Fruit fly (Drosophila melanogaster): Measurements from ENCODE around the gene Smr.

DNA sequence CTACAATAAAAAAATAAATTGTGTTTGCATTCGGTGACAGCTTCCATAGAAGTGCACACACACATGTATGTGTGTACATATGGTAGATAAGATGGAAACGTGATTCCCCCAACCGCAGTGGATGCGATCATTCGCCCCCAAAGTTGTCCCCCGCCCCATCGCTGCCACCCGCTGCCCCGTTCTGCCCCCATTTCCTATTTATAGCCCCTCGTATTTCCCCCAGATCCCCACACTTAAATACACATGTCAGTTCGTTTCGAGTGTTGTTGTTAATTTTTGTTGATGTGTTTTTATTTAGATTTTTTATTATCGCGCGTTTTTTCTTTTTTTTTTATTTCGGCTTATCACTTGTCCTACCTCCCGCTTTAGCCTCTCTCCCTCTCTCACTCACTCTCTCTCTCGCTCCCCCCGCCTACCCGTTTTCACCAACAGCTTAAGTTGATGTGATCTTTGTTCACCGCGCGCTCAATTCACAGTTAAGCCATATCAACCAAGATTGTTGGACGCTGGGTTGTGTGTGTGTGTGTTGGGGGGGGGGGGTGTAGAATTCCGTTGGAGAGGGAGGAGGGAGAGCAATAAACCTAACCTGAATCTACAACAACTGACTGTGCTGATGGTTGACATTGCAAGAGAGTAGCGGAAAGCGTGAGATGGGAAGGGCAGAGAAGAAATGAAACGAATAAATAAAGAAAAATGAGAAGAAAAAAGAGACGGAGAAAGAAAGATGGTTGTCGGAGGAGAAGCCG is 11.4 kb upstream of the Smr start:
- TF ChIP-seq D1 (tag; optimal IDR thresholded peaks at IDR 0.05) (no peak), CG8301 (tag; optimal IDR thresholded peaks at IDR 0.05) (peak; percentile 18), Pif1B (GFP tag; optimal IDR thresholded peaks at IDR 0.05) (no peak), Ets98B (GFP tag; IDR thresholded peaks at IDR 0.05) (peak; percentile 65)
